ENCODE assay signal across 5 fruit fly cellular contexts in the genomic region with DNA sequence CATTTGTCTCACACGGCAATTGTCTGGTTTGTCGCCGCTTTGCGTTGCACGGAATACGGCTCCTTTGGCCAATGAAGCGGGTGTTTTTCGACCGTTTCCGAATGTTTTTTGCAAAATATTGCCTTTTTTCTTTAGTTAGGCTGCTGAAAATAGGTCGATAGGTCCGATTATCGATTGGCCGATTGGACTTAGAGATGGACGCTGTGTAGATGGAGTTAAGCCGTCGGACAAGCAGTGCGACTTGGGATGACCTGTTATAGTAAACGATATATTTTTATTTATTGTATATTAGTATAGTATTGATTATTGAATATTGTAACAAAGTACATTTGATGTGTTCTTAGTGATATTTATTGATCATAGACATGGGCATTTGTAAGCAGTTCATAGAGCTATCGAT.
A peak's percentile ranks its signal among the peaks of the same experiment; 100 is the strongest.
TF ChIP-seq lines count a peak whose summit lies in the region.

TSS of gene lmgA (minus strand) at position 301 of the 400 bp plus-strand sequence.
TSS of gene lmgB (minus strand) at position 301 of the 400 bp plus-strand sequence.

- TF ChIP-seq CTCF in whole organism, embryonic (GFP tag; optimal IDR thresholded peaks at IDR 0.05; lab: Kevin White, UChicago): peak; percentile 22

TF ChIP-seq in whole organism, adult, 20 proteins besides CTCF, POLR2A, EP300 and RAD21:
- no peak for TF ChIP-seq Crg-1 (GFP tag; optimal IDR thresholded peaks at IDR 0.05; lab: Kevin White, UChicago)
- peak; percentile 73 for TF ChIP-seq kay (GFP tag; lab: Kevin White, UChicago; ENCODE audit: borderline replicate concordance)
- TF ChIP-seq bab1 (GFP tag; optimal IDR thresholded peaks at IDR 0.05; lab: Kevin White, UChicago): peak; percentile 8
- TF ChIP-seq CG14711 (tag; optimal IDR thresholded peaks at IDR 0.05; lab: Kevin White, UChicago): peak; percentile 28
- peak; percentile 21 for TF ChIP-seq CG11617 (GFP tag; optimal IDR thresholded peaks at IDR 0.05; lab: Kevin White, UChicago)
- TF ChIP-seq Mnt (GFP tag; optimal IDR thresholded peaks at IDR 0.05; lab: Kevin White, UChicago): peak; percentile 11

TF ChIP-seq in whole organism, embryonic, 481 proteins besides CTCF, POLR2A, EP300 and RAD21 (continues in another document):
- TF ChIP-seq vnd (GFP tag; IDR thresholded peaks at IDR 0.05; lab: Robert Waterston, UW; ENCODE audit: partially characterized antibody) (peak; percentile 88), CG2116 (GFP tag; optimal IDR thresholded peaks at IDR 0.05; lab: Kevin White, UChicago) (peak; percentile 95), CG14441 (GFP tag; IDR thresholded peaks at IDR 0.05; lab: Robert Waterston, UW) (peak; percentile 35; the same call in 1 of the 2 replicates), CG30431 (GFP tag; optimal IDR thresholded peaks at IDR 0.05; lab: Kevin White, UChicago) (no peak), zfh1 (GFP tag; IDR thresholded peaks at IDR 0.05; lab: Robert Waterston, UW) (no peak), Tbp (GFP tag; optimal IDR thresholded peaks at IDR 0.05; lab: Kevin White, UChicago) (no peak), ab (GFP tag; optimal IDR thresholded peaks at IDR 0.05; lab: Kevin White, UChicago) (no peak), peb (GFP tag; IDR thresholded peaks at IDR 0.05; lab: Robert Waterston, UW) (no peak), D19B (GFP tag; optimal IDR thresholded peaks at IDR 0.05; lab: Kevin White, UChicago) (no peak), chn (GFP tag; optimal IDR thresholded peaks at IDR 0.05; lab: Kevin White, UChicago) (peak; percentile 36), Hr39 (optimal IDR thresholded peaks at IDR 0.05; lab: Kevin White, UChicago) (no peak), Dek (tag; optimal IDR thresholded peaks at IDR 0.05; lab: Kevin White, UChicago) (peak; percentile 41), CG11247 (GFP tag; IDR thresholded peaks at IDR 0.05; lab: Robert Waterston, UW) (no peak), twi (tag; optimal IDR thresholded peaks at IDR 0.05; lab: Kevin White, UChicago) (peak; percentile 3), ftz-f1 (GFP tag; optimal IDR thresholded peaks at IDR 0.05; lab: Kevin White, UChicago) (no peak), Oli (tag; optimal IDR thresholded peaks at IDR 0.05; lab: Kevin White, UChicago) (no peak), sens-2 (GFP tag; IDR thresholded peaks at IDR 0.05; lab: Robert Waterston, UW) (no peak), Dbx (GFP tag; IDR thresholded peaks at IDR 0.05; lab: Robert Waterston, UW) (peak; percentile 46; the same call in 1 of the 3 replicates), CG18619 (GFP tag; optimal IDR thresholded peaks at IDR 0.05; lab: Kevin White, UChicago) (no peak), H2.0 (GFP tag; IDR thresholded peaks at IDR 0.05; lab: Robert Waterston, UW) (peak; percentile 33; the same call in 1 of the 2 replicates)

TF ChIP-seq in whole organism, prepupa, 60 proteins besides CTCF, POLR2A, EP300 and RAD21:
- TF ChIP-seq CG15336 (GFP tag; IDR thresholded peaks at IDR 0.05; lab: Robert Waterston, UW): 0 out of 2 replicates have a peak, but pooled peaks have one; percentile 18
- TF ChIP-seq Eip78C (GFP tag; lab: Kevin White, UChicago): peak; percentile 66
- peak; percentile 32 for TF ChIP-seq OdsH (GFP tag; optimal IDR thresholded peaks at IDR 0.05; lab: Kevin White, UChicago)
- peak; percentile 3 for TF ChIP-seq Hr39 (GFP tag; optimal IDR thresholded peaks at IDR 0.05; lab: Kevin White, UChicago)
- no peak for TF ChIP-seq CG11902 (GFP tag; optimal IDR thresholded peaks at IDR 0.05; lab: Kevin White, UChicago)
- peak; percentile 20 for TF ChIP-seq CG1621 (tag; optimal IDR thresholded peaks at IDR 0.05; lab: Kevin White, UChicago)
- peak; percentile 20 for TF ChIP-seq CG31627 (GFP tag; optimal IDR thresholded peaks at IDR 0.05; lab: Kevin White, UChicago)
- peak; percentile 37 for TF ChIP-seq Hr4 (GFP tag; optimal IDR thresholded peaks at IDR 0.05; lab: Kevin White, UChicago)
- peak; percentile 5 for TF ChIP-seq Ets96B (tag; optimal IDR thresholded peaks at IDR 0.05; lab: Kevin White, UChicago)
- no peak for TF ChIP-seq dsx (GFP tag; optimal IDR thresholded peaks at IDR 0.05; lab: Kevin White, UChicago; ENCODE audit: poor library complexity, severe bottlenecking)
- peak; percentile 39 for TF ChIP-seq esn (GFP tag; optimal IDR thresholded peaks at IDR 0.05; lab: Kevin White, UChicago)
- TF ChIP-seq CG3032 (tag; optimal IDR thresholded peaks at IDR 0.05; lab: Kevin White, UChicago): peak; percentile 36
- TF ChIP-seq acj6 (GFP tag; optimal IDR thresholded peaks at IDR 0.05; lab: Kevin White, UChicago): peak; percentile 39
- TF ChIP-seq Lpt (GFP tag; optimal IDR thresholded peaks at IDR 0.05; lab: Kevin White, UChicago): no peak
- no peak for TF ChIP-seq CG8632 (GFP tag; optimal IDR thresholded peaks at IDR 0.05; lab: Kevin White, UChicago)
- no peak for TF ChIP-seq Hr38 (GFP tag; optimal IDR thresholded peaks at IDR 0.05; lab: Kevin White, UChicago)
- no peak for TF ChIP-seq CG7368 (GFP tag; optimal IDR thresholded peaks at IDR 0.05; lab: Kevin White, UChicago)
- TF ChIP-seq achi (GFP tag; optimal IDR thresholded peaks at IDR 0.05; lab: Kevin White, UChicago): peak; percentile 18
- peak; percentile 58 for TF ChIP-seq CG10631 (GFP tag; optimal IDR thresholded peaks at IDR 0.05; lab: Kevin White, UChicago)
- peak; percentile 74 for TF ChIP-seq Eip75B (GFP tag; optimal IDR thresholded peaks at IDR 0.05; lab: Kevin White, UChicago)

TF ChIP-seq in whole organism, pupa, 21 proteins besides CTCF, POLR2A, EP300 and RAD21:
- TF ChIP-seq Snoo (tag; optimal IDR thresholded peaks at IDR 0.05; lab: Kevin White, UChicago): no peak
- TF ChIP-seq CG17806 (tag; optimal IDR thresholded peaks at IDR 0.05; lab: Kevin White, UChicago): peak; percentile 2
- no peak for TF ChIP-seq Pif1A (GFP tag; optimal IDR thresholded peaks at IDR 0.05; lab: Kevin White, UChicago)
- TF ChIP-seq CG4496 (GFP tag; IDR thresholded peaks at IDR 0.05; lab: Robert Waterston, UW): no peak

TF ChIP-seq in whole organism, wandering third instar larva, 38 proteins besides CTCF, POLR2A, EP300 and RAD21:
- TF ChIP-seq tai (GFP tag; optimal IDR thresholded peaks at IDR 0.05; lab: Kevin White, UChicago): no peak
- no peak for TF ChIP-seq psq (GFP tag; optimal IDR thresholded peaks at IDR 0.05; lab: Kevin White, UChicago)
- TF ChIP-seq Dfd (GFP tag; optimal IDR thresholded peaks at IDR 0.05; lab: Kevin White, UChicago): no peak
- TF ChIP-seq h (GFP tag; optimal IDR thresholded peaks at IDR 0.05; lab: Kevin White, UChicago): peak; percentile 42
- TF ChIP-seq sage (GFP tag; optimal IDR thresholded peaks at IDR 0.05; lab: Kevin White, UChicago): peak; percentile 27
- TF ChIP-seq Jra (GFP tag; optimal IDR thresholded peaks at IDR 0.05; lab: Kevin White, UChicago): no peak
- TF ChIP-seq OdsH (GFP tag; optimal IDR thresholded peaks at IDR 0.05; lab: Kevin White, UChicago): peak; percentile 31
- no peak for TF ChIP-seq ey (GFP tag; optimal IDR thresholded peaks at IDR 0.05; lab: Kevin White, UChicago)
- TF ChIP-seq foxo (GFP tag; optimal IDR thresholded peaks at IDR 0.05; lab: Kevin White, UChicago): peak in 1 of 2 experiments; percentile 68
- peak; percentile 14 for TF ChIP-seq HLH106 (tag; optimal IDR thresholded peaks at IDR 0.05; lab: Kevin White, UChicago)
- peak; percentile 51 for TF ChIP-seq Hnf4 (GFP tag; optimal IDR thresholded peaks at IDR 0.05; lab: Kevin White, UChicago)
- peak; percentile 63 for TF ChIP-seq jim (GFP tag; optimal IDR thresholded peaks at IDR 0.05; lab: Kevin White, UChicago)
- TF ChIP-seq dl (GFP tag; optimal IDR thresholded peaks at IDR 0.05; lab: Kevin White, UChicago; ENCODE audit: insufficient read depth in 1 of 2, partially characterized antibody in 2 of 2): no peak
- no peak for TF ChIP-seq Rel (GFP tag; optimal IDR thresholded peaks at IDR 0.05; lab: Kevin White, UChicago)
- TF ChIP-seq Rel (tag; optimal IDR thresholded peaks at IDR 0.05; lab: Kevin White, UChicago): no peak
- peak; percentile 7 for TF ChIP-seq fru (GFP tag; optimal IDR thresholded peaks at IDR 0.05; lab: Kevin White, UChicago)
- TF ChIP-seq rgr (GFP tag; optimal IDR thresholded peaks at IDR 0.05; lab: Kevin White, UChicago): peak; percentile 59
- no peak for TF ChIP-seq Sp1 (GFP tag; optimal IDR thresholded peaks at IDR 0.05; lab: Kevin White, UChicago)
- TF ChIP-seq Hr83 (GFP tag; optimal IDR thresholded peaks at IDR 0.05; lab: Kevin White, UChicago; ENCODE audit: poor library complexity, severe bottlenecking): peak; percentile 73
- TF ChIP-seq pan (optimal IDR thresholded peaks at IDR 0.05; lab: Kevin White, UChicago): no peak
- TF ChIP-seq sv (GFP tag; optimal IDR thresholded peaks at IDR 0.05; lab: Kevin White, UChicago): peak; percentile 22
- TF ChIP-seq GATAd (GFP tag; optimal IDR thresholded peaks at IDR 0.05; lab: Kevin White, UChicago): no peak
- TF ChIP-seq Hr78 (GFP tag; optimal IDR thresholded peaks at IDR 0.05; lab: Kevin White, UChicago): no peak
